Worm (Caenorhabditis elegans): ENCODE data around the gene smf-1.

Gene smf-1

ce11 chrX:6743853-6744346 lies 21.0 kb upstream of the smf-1 start (continued):
- TF ChIP-seq somi-1 (GFP tag; optimal IDR thresholded peaks at IDR 0.05) (peak; percentile 97), B0261.1 (tag; optimal IDR thresholded peaks at IDR 0.05) (peak; percentile 9), nhr-27 (tag; optimal IDR thresholded peaks at IDR 0.05) (peak; percentile 61), ccch-3 (GFP tag; optimal IDR thresholded peaks at IDR 0.05) (no peak), athp-1 (tag; optimal IDR thresholded peaks at IDR 0.05) (peak; percentile 45), ceh-27 (GFP tag; optimal IDR thresholded peaks at IDR 0.05) (peak; percentile 79), chd-7 (tag; optimal IDR thresholded peaks at IDR 0.05) (peak; percentile 95), B0019.2 (GFP tag; conservative IDR thresholded peaks at IDR 0.05) (no peak; the same call in 1 of the 2 replicates), fkh-3 (tag; optimal IDR thresholded peaks at IDR 0.05) (no peak), tlf-1 (GFP tag; optimal IDR thresholded peaks at IDR 0.05) (peak; percentile 90), hmg-20 (GFP tag; IDR thresholded peaks at IDR 0.05) (no peak), ztf-22 (GFP tag; optimal IDR thresholded peaks at IDR 0.05) (peak; percentile 94), nhr-179 (tag; optimal IDR thresholded peaks at IDR 0.05) (no peak), sea-2 (GFP tag; IDR thresholded peaks at IDR 0.05) (no peak), dox-1 (GFP tag; IDR thresholded peaks at IDR 0.05) (peak; percentile 79), D2030.7 (GFP tag; IDR thresholded peaks at IDR 0.05) (no peak), unc-62 (GFP tag; optimal IDR thresholded peaks at IDR 0.05) (peak; percentile 42), zfh-2 (GFP tag; conservative IDR thresholded peaks at IDR 0.05) (peak; percentile 45), F57C9.4 (tag; optimal IDR thresholded peaks at IDR 0.05) (no peak), ZK185.1 (tag; optimal IDR thresholded peaks at IDR 0.05; ENCODE audit: poor library complexity, severe bottlenecking) (peak; percentile 93), ztf-25 (GFP tag; IDR thresholded peaks at IDR 0.05) (0 out of 2 replicates have a peak, but pooled peaks have one; percentile 63), xnd-1 (tag; optimal IDR thresholded peaks at IDR 0.05) (no peak), F57A8.1 (GFP tag; optimal IDR thresholded peaks at IDR 0.05) (no peak), F33H1.4 (GFP tag; IDR thresholded peaks at IDR 0.05) (0 out of 2 replicates have a peak, but pooled peaks have one; percentile 23), efl-1 (GFP tag; optimal IDR thresholded peaks at IDR 0.05) (no peak), C17E4.6 (GFP tag; IDR thresholded peaks at IDR 0.05) (peak; percentile 79), snpc-4 (GFP tag; optimal IDR thresholded peaks at IDR 0.05) (no peak), snpc-4 (tag; optimal IDR thresholded peaks at IDR 0.05) (peak; percentile 11 to 67 (median 41)), Y56A3A.18 (GFP tag; IDR thresholded peaks at IDR 0.05) (0 out of 2 replicates have a peak, but pooled peaks have one; percentile 67), mxl-1 (tag; optimal IDR thresholded peaks at IDR 0.05) (no peak), Y53F4B.3 (GFP tag; IDR thresholded peaks at IDR 0.05) (no peak), lin-26 (GFP tag; IDR thresholded peaks at IDR 0.05) (peak; percentile 84), zim-3 (tag; optimal IDR thresholded peaks at IDR 0.05) (peak; percentile 84), egl-18 (GFP tag; IDR thresholded peaks at IDR 0.05) (no peak), gei-17 (GFP tag; optimal IDR thresholded peaks at IDR 0.05) (peak; percentile 88), Y79H2A.3 (GFP tag; conservative IDR thresholded peaks at IDR 0.05) (peak; percentile 74; the same call in 1 of the 2 replicates), F22D6.2 (tag; optimal IDR thresholded peaks at IDR 0.05) (peak; percentile 95), ceh-40 (GFP tag; IDR thresholded peaks at IDR 0.05) (0 out of 2 replicates have a peak, but pooled peaks have one; percentile 3), ztf-26 (tag; optimal IDR thresholded peaks at IDR 0.05) (peak; percentile 97), attf-6 (GFP tag; IDR thresholded peaks at IDR 0.05) (0 out of 2 replicates have a peak, but pooled peaks have one; percentile 30), F10E7.11 (tag; optimal IDR thresholded peaks at IDR 0.05) (peak; percentile 60), lag-1 (GFP tag; IDR thresholded peaks at IDR 0.05) (0 out of 2 replicates have a peak, but pooled peaks have one; percentile 25), B0336.3 (GFP tag; IDR thresholded peaks at IDR 0.05) (peak; percentile 92), dpff-1 (tag; optimal IDR thresholded peaks at IDR 0.05) (no peak), F55B11.4 (tag; optimal IDR thresholded peaks at IDR 0.05; ENCODE audit: borderline replicate concordance, insufficient read depth) (no peak), ama-1 (optimal IDR thresholded peaks at IDR 0.05) (peak; percentile 94), ama-1 (GFP tag; optimal IDR thresholded peaks at IDR 0.05) (peak in 1 of 2 experiments; percentile 55), snpc-1.3 (tag; optimal IDR thresholded peaks at IDR 0.05; ENCODE audit: insufficient read depth) (no peak), sdz-38 (tag; optimal IDR thresholded peaks at IDR 0.05) (no peak)
